Worm (Caenorhabditis elegans) whole organism, L4/young adult: ENCODE measurements around the gene C35D6.13.

Experiments used
- W03F9.2 ChIP-seq: fragments of 150-350 bp; optimal IDR thresholded peaks from 2 replicates; lab custom pipeline; 2014; ENCODE audit warnings: missing biosample characterization, missing genetic modification characterization
- dao-5 ChIP-seq: sonication (generic microtip); optimal IDR thresholded peaks from 2 replicates; lab custom pipeline; 2016; ENCODE audit warnings: missing genotype, missing genetic modification characterization, moderate library complexity, missing compliant biosample characterization
- him-1 ChIP-seq: sonication (generic microtip); optimal IDR thresholded peaks from 2 replicates; lab custom pipeline; 2016; ENCODE audit warnings: missing genotype, missing genetic modification reagents, missing genetic modification characterization, missing compliant biosample characterization

DNA sequence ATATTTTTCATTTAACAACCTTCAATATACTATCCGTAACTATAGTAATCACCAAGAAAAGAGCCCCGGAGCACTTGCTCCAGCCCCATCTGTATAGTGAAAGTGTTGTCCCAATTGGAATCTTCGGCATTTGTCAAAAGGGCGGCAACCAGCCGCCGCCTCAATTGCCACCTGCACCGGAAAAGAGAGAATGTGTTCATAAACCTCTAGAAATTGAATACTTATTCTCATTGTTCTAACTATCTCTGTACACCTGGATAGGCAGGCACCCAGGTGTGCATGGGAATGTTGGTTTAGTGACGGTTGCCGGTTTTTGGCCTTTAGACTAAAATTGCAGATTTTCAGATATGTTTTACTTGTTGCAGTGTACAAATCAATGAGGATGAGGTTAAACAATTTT lies 41.1 kb downstream of the C35D6.13 start:
- TF ChIP-seq him-1 (tag; lab: Kevin White, UChicago), result no peak
- TF ChIP-seq dao-5 (tag; lab: Kevin White, UChicago), result no peak
- TF ChIP-seq W03F9.2 (tag; lab: Kevin White, UChicago), result no peak
